Fruit fly (Drosophila melanogaster) whole organism, adult: Measurements from ENCODE around the gene CG16789.

Experiments
- CG11617 ChIP-seq: fragments of 200-800 bp; sonication (Bioruptor generic); optimal IDR thresholded peaks from 2 replicates; lab custom pipeline; 2017; ENCODE audit warnings: mild to moderate bottlenecking, missing biosample characterization, missing genetic modification reagents, missing genetic modification characterization
- CG12768 ChIP-seq: fragments of 200-800 bp; sonication (Bioruptor generic); optimal IDR thresholded peaks from 2 replicates; lab custom pipeline; 2017; ENCODE audit warnings: missing biosample characterization, missing genetic modification characterization, mild to moderate bottlenecking, moderate library complexity, missing genetic modification reagents
- CG14711 ChIP-seq: fragments of 200-800 bp; sonication (Bioruptor generic); optimal IDR thresholded peaks from 2 replicates; lab custom pipeline; 2018; ENCODE audit warnings: missing biosample characterization, mild to moderate bottlenecking, missing genetic modification characterization, moderate library complexity
- CG1620 ChIP-seq: fragments of 200-800 bp; sonication (Bioruptor generic); optimal IDR thresholded peaks from 2 replicates; lab custom pipeline; 2016; ENCODE audit warnings: missing biosample characterization, missing genetic modification characterization
- Crg-1 ChIP-seq: fragments of 200-800 bp; sonication (Bioruptor generic); optimal IDR thresholded peaks from 2 replicates; lab custom pipeline; 2016; ENCODE audit warnings: missing biosample characterization, missing genetic modification characterization
- Hr96 ChIP-seq: fragments of 200-800 bp; sonication (Bioruptor generic); optimal IDR thresholded peaks from 2 replicates; lab custom pipeline; 2016; ENCODE audit warnings: missing biosample characterization, missing genetic modification characterization
- cic ChIP-seq: fragments of 200-800 bp; sonication (Bioruptor generic); optimal IDR thresholded peaks from 2 replicates; lab custom pipeline; 2017; ENCODE audit warnings: missing biosample characterization, mild to moderate bottlenecking, missing genetic modification characterization, moderate library complexity
- cnc ChIP-seq, 2 experiments: fragments of >200 bp; optimal IDR thresholded peaks; 2 replicates each; lab custom pipeline; 2017

- no peak for TF ChIP-seq cic (GFP tag; lab: Kevin White, UChicago)
- no peak for TF ChIP-seq cnc (optimal IDR thresholded peaks at IDR 0.05; lab: Kevin White, UChicago)
- no peak for TF ChIP-seq Crg-1 (GFP tag; lab: Kevin White, UChicago)
- TF ChIP-seq CG1620, result no peak
- peak; percentile 31 for TF ChIP-seq CG14711
- TF ChIP-seq CG11617 (GFP tag; lab: Kevin White, UChicago), result no peak
- TF ChIP-seq Hr96, result no peak
- no peak for TF ChIP-seq CG12768
Observed at dm6 chr3R:9516400-9516852, 49.6 kb upstream of the CG16789 start.
